Worm (Caenorhabditis elegans): ENCODE data around the gene clec-225.
A peak's percentile ranks its signal among the peaks of the same experiment; 100 is the strongest.
"Not testable (repeated sequence)": the region's sequence is repeated elsewhere in the genome, so short reads cannot be mapped to it uniquely, and the experiment has no call there.

The clec-225 gene

DNA sequence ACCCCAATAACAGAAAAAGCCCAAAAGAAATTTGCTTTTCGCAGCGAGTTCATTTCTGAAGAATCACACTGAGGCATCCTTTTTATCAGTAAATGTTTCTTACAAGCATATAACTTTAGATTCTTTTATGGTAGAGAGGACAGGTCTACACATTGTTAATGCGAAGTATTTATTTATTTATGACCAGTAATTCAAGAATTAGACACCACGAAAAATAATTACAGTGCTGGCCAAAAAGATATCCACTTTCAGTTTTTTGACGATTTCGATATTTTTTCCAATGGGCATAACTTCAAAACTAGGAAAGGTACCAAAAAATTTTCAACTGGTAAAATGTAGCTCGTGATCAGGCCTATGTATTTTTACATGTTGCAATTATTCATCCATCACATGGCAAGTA is at the start of gene clec-225:
TSS of gene clec-225 (minus strand) at position 101 of the 400 bp plus-strand sequence.
- not testable (repeated sequence) for TF ChIP-seq fos-1 (tag; optimal IDR thresholded peaks at IDR 0.05); dmd-4 (tag; optimal IDR thresholded peaks at IDR 0.05); ama-1 (optimal IDR thresholded peaks at IDR 0.05)

DNA sequence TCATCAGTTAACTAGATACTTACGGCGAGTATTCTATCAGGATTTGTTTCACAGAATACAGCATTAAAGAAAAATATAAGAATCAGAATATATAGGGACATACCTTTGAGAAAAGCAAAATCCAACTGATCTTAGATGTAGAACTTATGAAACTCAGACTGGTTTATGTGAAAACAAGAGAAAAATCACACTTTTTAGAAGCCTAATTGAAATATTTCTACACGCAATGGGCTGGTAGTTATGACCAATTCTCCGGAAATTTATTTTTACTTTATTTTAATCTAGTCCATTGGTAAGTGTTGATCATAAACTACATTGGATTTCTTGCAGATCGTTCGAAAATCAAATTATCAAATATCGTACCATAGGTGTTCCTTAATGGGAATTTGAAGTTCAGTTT is 49.5 kb upstream of the clec-225 start, which contains the start of gene T09E8.4:
TSS of gene T09E8.4 (minus strand) at position 101 of the 400 bp plus-strand sequence.
- TF ChIP-seq unc-39 (tag; optimal IDR thresholded peaks at IDR 0.05) (no peak), nhr-6 (tag; optimal IDR thresholded peaks at IDR 0.05) (no peak)

DNA sequence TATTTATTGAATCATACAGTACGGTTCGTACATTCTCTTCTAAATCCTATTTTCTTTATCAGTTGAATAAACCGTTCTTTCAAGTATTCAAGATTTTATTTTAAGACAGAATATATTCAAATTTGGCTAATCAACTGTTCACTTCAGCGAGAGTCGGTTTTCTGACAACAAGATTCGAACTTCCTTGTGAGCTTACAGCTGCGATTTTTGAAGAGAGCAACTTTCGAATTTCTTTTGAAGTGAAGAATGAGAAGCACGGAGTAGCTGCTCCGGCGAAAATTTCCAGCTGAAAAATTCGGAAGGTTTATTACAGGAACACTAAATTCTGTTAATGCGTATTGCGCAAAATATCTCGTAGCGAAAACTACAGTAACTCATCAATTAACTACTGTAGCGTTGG is 46.8 kb upstream of the clec-225 start:
- no peak for TF ChIP-seq sem-4 (tag; optimal IDR thresholded peaks at IDR 0.05)
- no peak for TF ChIP-seq mab-5 (tag; optimal IDR thresholded peaks at IDR 0.05)

DNA sequence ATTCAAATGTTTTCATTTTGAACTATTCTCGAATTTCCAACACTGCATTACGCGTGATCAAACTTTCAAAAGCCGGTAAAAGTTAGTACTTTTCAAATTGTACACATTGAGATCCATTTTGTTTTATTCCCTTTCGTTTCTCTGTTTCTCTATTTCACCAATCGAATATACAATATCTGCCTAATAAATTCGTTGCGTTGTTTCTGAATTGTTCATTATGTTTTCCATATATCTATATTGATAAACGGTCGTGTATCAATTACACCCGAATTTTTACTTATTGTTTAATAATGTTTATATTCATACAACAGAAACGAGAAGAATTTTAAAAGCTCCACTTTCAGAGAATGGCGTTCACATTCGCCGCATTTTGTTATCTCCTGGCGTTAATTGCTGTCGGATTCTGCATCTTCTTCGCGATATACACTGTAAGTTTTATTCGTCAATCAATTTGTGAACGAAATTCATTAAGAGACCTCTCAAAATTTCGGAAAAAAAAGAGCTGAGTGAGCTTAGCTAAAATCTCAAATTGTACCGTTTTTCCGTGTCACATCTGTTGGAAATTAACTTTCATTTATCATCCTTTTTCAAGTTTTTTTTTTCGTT is 45.4 kb upstream of the clec-225 start, which contains the start of gene cni-1:
TSS of gene cni-1 (plus strand) at position 345 of the 606 bp plus-strand sequence.
- TF ChIP-seq alr-1 (tag; optimal IDR thresholded peaks at IDR 0.05) (no peak), aly-2 (tag; optimal IDR thresholded peaks at IDR 0.05) (no peak), nhr-25 (tag; optimal IDR thresholded peaks at IDR 0.05) (no peak), ceh-16 (tag; optimal IDR thresholded peaks at IDR 0.05) (no peak), dmd-4 (tag; optimal IDR thresholded peaks at IDR 0.05) (no peak), unc-55 (GFP tag; optimal IDR thresholded peaks at IDR 0.05) (no peak), zag-1 (tag; optimal IDR thresholded peaks at IDR 0.05) (no peak), sem-4 (tag; optimal IDR thresholded peaks at IDR 0.05) (no peak), C34F6.9 (tag; optimal IDR thresholded peaks at IDR 0.05) (no peak), gmeb-1 (tag; optimal IDR thresholded peaks at IDR 0.05) (no peak), mdl-1 (tag; optimal IDR thresholded peaks at IDR 0.05) (no peak), egl-27 (tag; optimal IDR thresholded peaks at IDR 0.05) (no peak), unc-39 (tag; optimal IDR thresholded peaks at IDR 0.05) (no peak)

DNA sequence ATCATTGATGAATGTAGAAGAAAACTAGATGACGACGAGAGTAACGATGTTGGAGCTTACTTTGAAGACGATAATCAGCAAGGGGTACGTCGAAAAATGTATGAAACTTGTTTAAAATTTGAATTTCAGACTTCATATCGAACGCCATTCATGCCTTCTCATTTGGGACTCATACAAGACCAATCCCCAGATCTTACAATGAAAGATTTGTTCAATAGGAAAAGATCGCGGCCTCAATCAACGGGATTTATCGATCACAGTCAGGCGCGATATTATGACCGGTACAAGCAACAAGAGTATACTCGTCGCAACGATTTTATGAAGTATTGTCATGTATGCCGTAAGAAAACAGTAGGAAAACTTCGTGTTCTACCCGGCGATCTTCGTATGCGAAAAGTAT is 42.1 kb upstream of the clec-225 start:
- TF ChIP-seq F13H6.1 (tag; optimal IDR thresholded peaks at IDR 0.05): no peak
- TF ChIP-seq nhr-12 (tag; optimal IDR thresholded peaks at IDR 0.05): no peak
- no peak for TF ChIP-seq nhr-21 (tag; optimal IDR thresholded peaks at IDR 0.05)
- no peak for TF ChIP-seq elt-3 (tag; optimal IDR thresholded peaks at IDR 0.05)
- TF ChIP-seq crh-2 (tag; optimal IDR thresholded peaks at IDR 0.05): no peak
- TF ChIP-seq dmd-4 (tag; optimal IDR thresholded peaks at IDR 0.05): no peak
- TF ChIP-seq aly-2 (tag; optimal IDR thresholded peaks at IDR 0.05): no peak
- TF ChIP-seq mab-5 (tag; optimal IDR thresholded peaks at IDR 0.05): no peak
- no peak for TF ChIP-seq unc-55 (GFP tag; optimal IDR thresholded peaks at IDR 0.05)
- no peak for TF ChIP-seq egl-27 (tag; optimal IDR thresholded peaks at IDR 0.05)
- no peak for TF ChIP-seq nhr-129 (tag; optimal IDR thresholded peaks at IDR 0.05)
- no peak for TF ChIP-seq ZK546.5 (tag; optimal IDR thresholded peaks at IDR 0.05)
- no peak for TF ChIP-seq nhr-25 (tag; optimal IDR thresholded peaks at IDR 0.05)
- no peak for TF ChIP-seq blmp-1 (tag; optimal IDR thresholded peaks at IDR 0.05; ENCODE audit: insufficient read depth)
- TF ChIP-seq ceh-82 (tag; optimal IDR thresholded peaks at IDR 0.05): no peak
- TF ChIP-seq C34F6.9 (tag; optimal IDR thresholded peaks at IDR 0.05): no peak
- no peak for TF ChIP-seq unc-39 (tag; optimal IDR thresholded peaks at IDR 0.05)
- TF ChIP-seq ceh-16 (tag; optimal IDR thresholded peaks at IDR 0.05): no peak
- no peak for TF ChIP-seq peb-1 (tag; optimal IDR thresholded peaks at IDR 0.05)
- TF ChIP-seq ztf-11 (tag; optimal IDR thresholded peaks at IDR 0.05): no peak

DNA sequence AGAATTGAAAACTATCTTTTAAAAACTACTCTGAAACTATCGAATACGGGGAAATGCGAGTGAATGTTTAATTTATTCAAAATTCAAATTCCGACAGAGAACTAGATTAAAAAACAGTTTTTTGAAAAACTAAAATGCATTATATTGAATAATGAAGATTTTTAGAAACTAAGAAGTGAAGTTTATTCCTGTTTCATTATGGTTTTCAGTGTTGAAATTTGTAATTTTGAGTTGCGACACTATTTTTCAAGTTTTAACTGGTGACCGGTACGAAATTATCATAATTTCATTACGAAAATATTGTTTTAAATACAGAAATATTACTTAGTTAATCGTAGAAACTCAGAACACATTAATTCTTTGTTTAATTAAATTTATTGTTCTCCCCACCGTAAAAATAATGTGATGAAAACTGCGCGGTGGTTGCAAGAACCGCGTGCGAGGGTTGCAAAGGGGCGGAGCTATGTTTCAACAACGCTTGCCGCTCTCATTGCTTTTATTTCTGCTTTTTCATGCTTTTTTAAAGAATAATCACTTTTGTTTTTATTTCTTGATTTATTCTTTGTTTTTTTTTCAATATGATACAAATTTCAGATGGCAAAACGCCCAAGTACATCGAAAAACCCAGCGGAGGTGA is 41.5 kb upstream of the clec-225 start, which contains the start of gene him-17:
TSS of gene him-17 (plus strand) at position 595 of the 637 bp plus-strand sequence.
- TF ChIP-seq zag-1 (tag; optimal IDR thresholded peaks at IDR 0.05) (no peak), mbf-1 (tag; optimal IDR thresholded peaks at IDR 0.05) (no peak), nhr-6 (tag; optimal IDR thresholded peaks at IDR 0.05) (no peak), sma-3 (GFP tag; optimal IDR thresholded peaks at IDR 0.05) (peak; percentile 43), snpc-4 (tag; optimal IDR thresholded peaks at IDR 0.05) (peak; percentile 36), R02D3.7 (tag; optimal IDR thresholded peaks at IDR 0.05) (no peak), nhr-11 (tag; optimal IDR thresholded peaks at IDR 0.05) (no peak), sma-9 (GFP tag; optimal IDR thresholded peaks at IDR 0.05) (peak; percentile 35), sma-9 (tag; optimal IDR thresholded peaks at IDR 0.05) (no peak), nhr-23 (tag; optimal IDR thresholded peaks at IDR 0.05) (no peak), blmp-1 (tag; optimal IDR thresholded peaks at IDR 0.05; ENCODE audit: insufficient read depth) (no peak), elt-3 (tag; optimal IDR thresholded peaks at IDR 0.05) (no peak), egl-27 (tag; optimal IDR thresholded peaks at IDR 0.05) (no peak), ztf-11 (tag; optimal IDR thresholded peaks at IDR 0.05) (no peak), nhr-25 (tag; optimal IDR thresholded peaks at IDR 0.05) (no peak), nhr-12 (tag; optimal IDR thresholded peaks at IDR 0.05) (no peak), nhr-21 (tag; optimal IDR thresholded peaks at IDR 0.05) (no peak), crh-2 (tag; optimal IDR thresholded peaks at IDR 0.05) (no peak), nhr-237 (tag; optimal IDR thresholded peaks at IDR 0.05) (no peak), lin-39 (tag; optimal IDR thresholded peaks at IDR 0.05) (no peak), ceh-16 (tag; optimal IDR thresholded peaks at IDR 0.05) (no peak), ceh-82 (tag; optimal IDR thresholded peaks at IDR 0.05) (no peak), unc-55 (GFP tag; optimal IDR thresholded peaks at IDR 0.05) (peak; percentile 51), mdl-1 (tag; optimal IDR thresholded peaks at IDR 0.05) (peak in 1 of 2 experiments; percentile 9), gmeb-1 (tag; optimal IDR thresholded peaks at IDR 0.05) (peak; percentile 60), unc-39 (tag; optimal IDR thresholded peaks at IDR 0.05) (no peak), ztf-1 (GFP tag; conservative IDR thresholded peaks at IDR 0.05) (no peak)

Measured in whole organism, L2 larva.